Fruit fly (Drosophila melanogaster): ENCODE results near the gene Vti1b.
A peak's percentile ranks its signal among the peaks of the same experiment; 100 is the strongest.

Gene Vti1b

DNA sequence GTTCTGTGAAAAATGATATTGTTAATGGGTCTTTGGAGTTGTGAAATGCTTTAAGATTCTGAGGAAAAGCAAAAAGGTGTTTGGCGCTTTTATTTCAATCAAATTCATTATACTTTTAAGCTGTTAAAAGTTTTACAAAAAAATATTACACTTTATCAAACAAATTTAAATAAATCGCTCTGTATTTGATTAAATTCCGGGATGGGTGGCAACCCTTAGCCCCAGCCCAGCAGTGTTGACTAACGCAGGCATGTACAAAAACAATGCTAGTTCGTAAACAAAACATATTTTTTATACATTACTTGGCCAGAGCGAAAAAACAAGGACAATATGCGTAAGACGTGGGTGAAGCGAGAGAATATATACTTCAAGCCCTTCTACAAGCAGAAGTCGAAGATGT lies 7.9 kb downstream of the Vti1b start, which contains the start of gene CG7685:
TSS of gene CG7685 (plus strand) at position 228 of the 400 bp plus-strand sequence.
- peak; percentile 81 for TF ChIP-seq rgr (GFP tag; optimal IDR thresholded peaks at IDR 0.05)
- TF ChIP-seq Mio (GFP tag; optimal IDR thresholded peaks at IDR 0.05) = peak; percentile 15
- TF ChIP-seq pan (optimal IDR thresholded peaks at IDR 0.05) = no peak
- peak; percentile 76 for TF ChIP-seq h (GFP tag; optimal IDR thresholded peaks at IDR 0.05)
- peak in 1 of 2 experiments; percentile 80 for TF ChIP-seq foxo (GFP tag; optimal IDR thresholded peaks at IDR 0.05)
- peak; percentile 68 for TF ChIP-seq fru (GFP tag; optimal IDR thresholded peaks at IDR 0.05)
- peak; percentile 47 for TF ChIP-seq CG32264 (GFP tag; optimal IDR thresholded peaks at IDR 0.05)
- peak; percentile 82 for TF ChIP-seq Jra (GFP tag; optimal IDR thresholded peaks at IDR 0.05)
- no peak for TF ChIP-seq jim (GFP tag; optimal IDR thresholded peaks at IDR 0.05)
- TF ChIP-seq Dif (GFP tag; optimal IDR thresholded peaks at IDR 0.05; ENCODE audit: partially characterized antibody) = no peak
- peak; percentile 71 for TF ChIP-seq CG9705 (GFP tag; optimal IDR thresholded peaks at IDR 0.05)
- TF ChIP-seq Rel (GFP tag; optimal IDR thresholded peaks at IDR 0.05) = no peak
- peak; percentile 54 for TF ChIP-seq Rel (tag; optimal IDR thresholded peaks at IDR 0.05)
- TF ChIP-seq OdsH (GFP tag; optimal IDR thresholded peaks at IDR 0.05) = peak; percentile 62
- no peak for TF ChIP-seq sage (GFP tag; optimal IDR thresholded peaks at IDR 0.05)
- TF ChIP-seq woc (GFP tag; optimal IDR thresholded peaks at IDR 0.05) = peak; percentile 72
- TF ChIP-seq Dfd (GFP tag; optimal IDR thresholded peaks at IDR 0.05) = no peak
- TF ChIP-seq tai (GFP tag; optimal IDR thresholded peaks at IDR 0.05) = no peak
- TF ChIP-seq br (GFP tag; optimal IDR thresholded peaks at IDR 0.05) = peak; percentile 80
- TF ChIP-seq ey (GFP tag; optimal IDR thresholded peaks at IDR 0.05) = peak; percentile 68
- peak; percentile 22 for TF ChIP-seq psq (GFP tag; optimal IDR thresholded peaks at IDR 0.05)
- no peak for TF ChIP-seq dl (GFP tag; optimal IDR thresholded peaks at IDR 0.05; ENCODE audit: insufficient read depth in 1 of 2, partially characterized antibody in 2 of 2)
- TF ChIP-seq Hr78 (GFP tag; optimal IDR thresholded peaks at IDR 0.05) = no peak
- no peak for TF ChIP-seq GATAd (GFP tag; optimal IDR thresholded peaks at IDR 0.05)
- TF ChIP-seq Myc (optimal IDR thresholded peaks at IDR 0.05) = no peak
- TF ChIP-seq lola (GFP tag; optimal IDR thresholded peaks at IDR 0.05) = no peak
- TF ChIP-seq CrebA (GFP tag; optimal IDR thresholded peaks at IDR 0.05; ENCODE audit: borderline replicate concordance) = no peak
- no peak for TF ChIP-seq dmrt93B (GFP tag; optimal IDR thresholded peaks at IDR 0.05)
- peak; percentile 18 for TF ChIP-seq dsf (GFP tag; optimal IDR thresholded peaks at IDR 0.05; ENCODE audit: borderline replicate concordance)
- peak; percentile 69 for TF ChIP-seq HLH106 (tag; optimal IDR thresholded peaks at IDR 0.05)
- peak; percentile 86 for TF ChIP-seq Hr83 (GFP tag; optimal IDR thresholded peaks at IDR 0.05; ENCODE audit: poor library complexity, severe bottlenecking)
- TF ChIP-seq sv (GFP tag; optimal IDR thresholded peaks at IDR 0.05) = peak; percentile 43
- no peak for TF ChIP-seq usp (GFP tag; optimal IDR thresholded peaks at IDR 0.05)
- TF ChIP-seq Sp1 (GFP tag; optimal IDR thresholded peaks at IDR 0.05) = peak; percentile 74
- TF ChIP-seq Hnf4 (GFP tag; optimal IDR thresholded peaks at IDR 0.05) = peak; percentile 92

- TF ChIP-seq Vsx2 (GFP tag; optimal IDR thresholded peaks at IDR 0.05; ENCODE audit: partially characterized antibody) = no peak
- TF ChIP-seq dl (GFP tag; optimal IDR thresholded peaks at IDR 0.05; ENCODE audit: insufficient read depth in 1 of 2, partially characterized antibody in 2 of 2) = no peak
- TF ChIP-seq CG32264 (GFP tag; optimal IDR thresholded peaks at IDR 0.05) = no peak
- no peak for TF ChIP-seq dmrt93B (GFP tag; optimal IDR thresholded peaks at IDR 0.05)
Observed at dm6 chr3R:18411205-18411749, 14.5 kb downstream of the Vti1b start, which contains the start of gene CG10864. Gene CG10864, minus strand, starts transcription at chr3R:18411631.

- no peak for TF ChIP-seq ey (GFP tag; optimal IDR thresholded peaks at IDR 0.05)
- TF ChIP-seq CrebA (GFP tag; optimal IDR thresholded peaks at IDR 0.05; ENCODE audit: borderline replicate concordance) = no peak
- TF ChIP-seq dl (GFP tag; optimal IDR thresholded peaks at IDR 0.05; ENCODE audit: insufficient read depth in 1 of 2, partially characterized antibody in 2 of 2) = no peak
- no peak for TF ChIP-seq tai (GFP tag; optimal IDR thresholded peaks at IDR 0.05)
- TF ChIP-seq psq (GFP tag; optimal IDR thresholded peaks at IDR 0.05) = peak; percentile 96
- TF ChIP-seq Mio (GFP tag; optimal IDR thresholded peaks at IDR 0.05) = no peak
- no peak for TF ChIP-seq Vsx2 (GFP tag; optimal IDR thresholded peaks at IDR 0.05; ENCODE audit: partially characterized antibody)
- no peak for TF ChIP-seq sage (GFP tag; optimal IDR thresholded peaks at IDR 0.05)
- TF ChIP-seq CG32264 (GFP tag; optimal IDR thresholded peaks at IDR 0.05) = no peak
- peak; percentile 64 for TF ChIP-seq Jra (GFP tag; optimal IDR thresholded peaks at IDR 0.05)
- no peak for TF ChIP-seq pan (optimal IDR thresholded peaks at IDR 0.05)
- no peak for TF ChIP-seq sv (GFP tag; optimal IDR thresholded peaks at IDR 0.05)
- TF ChIP-seq Abd-B (GFP tag; optimal IDR thresholded peaks at IDR 0.05) = peak; percentile 42
- no peak for TF ChIP-seq jim (GFP tag; optimal IDR thresholded peaks at IDR 0.05)
- TF ChIP-seq br (GFP tag; optimal IDR thresholded peaks at IDR 0.05) = peak; percentile 63
- peak; percentile 42 for TF ChIP-seq GATAd (GFP tag; optimal IDR thresholded peaks at IDR 0.05)
- TF ChIP-seq h (GFP tag; optimal IDR thresholded peaks at IDR 0.05) = peak; percentile 60
- TF ChIP-seq dmrt93B (GFP tag; optimal IDR thresholded peaks at IDR 0.05) = no peak
- no peak for TF ChIP-seq usp (GFP tag; optimal IDR thresholded peaks at IDR 0.05)
- TF ChIP-seq CG9705 (GFP tag; optimal IDR thresholded peaks at IDR 0.05) = no peak
- peak; percentile 49 for TF ChIP-seq woc (GFP tag; optimal IDR thresholded peaks at IDR 0.05)
- no peak for TF ChIP-seq Sp1 (GFP tag; optimal IDR thresholded peaks at IDR 0.05)
- TF ChIP-seq fru (GFP tag; optimal IDR thresholded peaks at IDR 0.05) = peak; percentile 38
- TF ChIP-seq Hnf4 (GFP tag; optimal IDR thresholded peaks at IDR 0.05) = peak; percentile 77
- TF ChIP-seq Rel (GFP tag; optimal IDR thresholded peaks at IDR 0.05) = no peak
- TF ChIP-seq Rel (tag; optimal IDR thresholded peaks at IDR 0.05) = peak; percentile 52
- no peak for TF ChIP-seq Hr83 (GFP tag; optimal IDR thresholded peaks at IDR 0.05; ENCODE audit: poor library complexity, severe bottlenecking)
- no peak for TF ChIP-seq Hr78 (GFP tag; optimal IDR thresholded peaks at IDR 0.05)
- TF ChIP-seq rgr (GFP tag; optimal IDR thresholded peaks at IDR 0.05) = no peak
- TF ChIP-seq foxo (GFP tag; optimal IDR thresholded peaks at IDR 0.05) = peak; percentile 34 to 61
- no peak for TF ChIP-seq brk (GFP tag; optimal IDR thresholded peaks at IDR 0.05)
- TF ChIP-seq lola (GFP tag; optimal IDR thresholded peaks at IDR 0.05) = peak; percentile 65
- peak; percentile 15 for TF ChIP-seq dsf (GFP tag; optimal IDR thresholded peaks at IDR 0.05; ENCODE audit: borderline replicate concordance)
Observed at dm6 chr3R:18412279-18413214, 15.8 kb downstream of the Vti1b start, which contains the start of gene CG31122. Gene CG31122, minus strand, starts transcription at chr3R:18412874.
